Worm (Caenorhabditis elegans): ENCODE results near the gene lido-16.

ce11 chrII:6524501-6524977 lies 39.8 kb upstream of the lido-16 start, which contains the start of gene C56E6.2:
- no peak for TF ChIP-seq snpc-4 (tag; optimal IDR thresholded peaks at IDR 0.05)
- TF ChIP-seq nhr-12 (tag; optimal IDR thresholded peaks at IDR 0.05), result no peak
- no peak for TF ChIP-seq blmp-1 (tag; optimal IDR thresholded peaks at IDR 0.05)
- no peak for TF ChIP-seq elt-3 (tag; optimal IDR thresholded peaks at IDR 0.05)
- TF ChIP-seq nhr-76 (tag; optimal IDR thresholded peaks at IDR 0.05), result no peak
- no peak for TF ChIP-seq unc-62 (GFP tag; optimal IDR thresholded peaks at IDR 0.05)
- TF ChIP-seq sptf-1 (tag; optimal IDR thresholded peaks at IDR 0.05), result no peak
- no peak for TF ChIP-seq ces-1 (GFP tag; optimal IDR thresholded peaks at IDR 0.05)
- TF ChIP-seq unc-120 (tag; optimal IDR thresholded peaks at IDR 0.05; ENCODE audit: poor library complexity, severe bottlenecking), result no peak
- no peak for TF ChIP-seq sem-2 (GFP tag; optimal IDR thresholded peaks at IDR 0.05)
- TF ChIP-seq lin-13 (tag; optimal IDR thresholded peaks at IDR 0.05), result no peak
